Fruit fly (Drosophila melanogaster) Kc167 (cell line): ENCODE results near the gene CG13678.

ENCODE experiments used
- Myc ChIP-seq: fragments of >200 bp; optimal IDR thresholded peaks from 2 replicates; lab custom pipeline; 2017; ENCODE audit warnings: missing external identifiers
- Sin3A ChIP-seq: fragments of >200 bp; optimal IDR thresholded peaks from 2 replicates; lab custom pipeline; 2018; ENCODE audit warnings: missing external identifiers
- h ChIP-seq: fragments of >200 bp; optimal IDR thresholded peaks from 3 replicates; lab custom pipeline; 2018; ENCODE audit warnings: missing external identifiers
- insv ChIP-seq: fragments of >200 bp; optimal IDR thresholded peaks from 3 replicates; lab custom pipeline; 2018; ENCODE audit warnings: missing external identifiers
- psq ChIP-seq: fragments of >200 bp; optimal IDR thresholded peaks from 2 replicates; lab custom pipeline; 2017; ENCODE audit warnings: missing external identifiers
- ttk ChIP-seq: sonication (Bioruptor generic); optimal IDR thresholded peaks from 2 replicates; lab custom pipeline; 2017; ENCODE audit warnings: missing external identifiers

Gene CG13678

DNA sequence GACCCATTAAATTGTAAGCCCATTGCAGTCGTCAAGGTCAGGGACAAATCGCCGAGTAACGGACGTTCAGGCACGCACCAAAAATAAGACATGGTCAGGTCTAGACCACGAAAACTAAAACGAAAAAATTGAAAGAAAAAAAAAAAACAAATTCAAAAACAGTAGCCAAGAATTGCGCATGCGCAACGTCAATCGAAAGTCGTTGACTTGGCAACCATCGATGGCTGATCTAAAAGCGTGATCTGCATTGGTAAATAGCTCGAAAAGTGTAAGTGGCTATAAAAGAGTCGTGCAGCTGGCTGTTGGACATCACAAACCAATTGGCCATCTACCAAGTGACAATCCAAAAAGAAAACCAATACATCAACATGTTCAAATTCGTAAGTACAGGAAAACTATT, at the start of gene CG13678:
TSS of gene CG13678 (plus strand) at position 307 of the 400 bp plus-strand sequence.
- TF ChIP-seq ttk (lab: Kevin White, UChicago) (no peak), psq (lab: Kevin White, UChicago) (no peak)

DNA sequence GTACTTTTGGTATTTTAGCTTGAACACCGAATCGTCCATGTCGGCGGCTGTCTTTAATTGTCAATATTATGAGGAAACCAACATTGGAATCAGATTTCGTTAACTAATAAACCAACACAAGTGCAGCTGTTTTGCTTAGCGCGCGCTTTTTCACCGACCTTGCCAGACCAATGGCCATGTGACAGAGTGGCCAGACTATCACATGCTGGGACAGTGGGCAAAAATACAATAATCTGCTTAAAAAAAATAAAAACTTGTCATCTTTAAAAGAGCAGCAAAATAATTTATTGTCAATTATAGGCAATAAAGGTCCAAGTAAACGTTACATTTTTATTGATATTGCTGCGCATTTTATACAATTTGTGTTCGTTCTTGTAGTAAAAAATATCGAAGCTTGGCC, 46.1 kb upstream of the CG13678 start, which contains the start of gene RecQ4:
TSS of gene RecQ4 (minus strand) at position 161 of the 400 bp plus-strand sequence.
- no peak for TF ChIP-seq insv
- no peak for TF ChIP-seq h
- no peak for TF ChIP-seq Myc (lab: Kevin White, UChicago)
- no peak for TF ChIP-seq psq (lab: Kevin White, UChicago)
- no peak for TF ChIP-seq Sin3A (lab: Kevin White, UChicago)
- TF ChIP-seq ttk (lab: Kevin White, UChicago): no peak

DNA sequence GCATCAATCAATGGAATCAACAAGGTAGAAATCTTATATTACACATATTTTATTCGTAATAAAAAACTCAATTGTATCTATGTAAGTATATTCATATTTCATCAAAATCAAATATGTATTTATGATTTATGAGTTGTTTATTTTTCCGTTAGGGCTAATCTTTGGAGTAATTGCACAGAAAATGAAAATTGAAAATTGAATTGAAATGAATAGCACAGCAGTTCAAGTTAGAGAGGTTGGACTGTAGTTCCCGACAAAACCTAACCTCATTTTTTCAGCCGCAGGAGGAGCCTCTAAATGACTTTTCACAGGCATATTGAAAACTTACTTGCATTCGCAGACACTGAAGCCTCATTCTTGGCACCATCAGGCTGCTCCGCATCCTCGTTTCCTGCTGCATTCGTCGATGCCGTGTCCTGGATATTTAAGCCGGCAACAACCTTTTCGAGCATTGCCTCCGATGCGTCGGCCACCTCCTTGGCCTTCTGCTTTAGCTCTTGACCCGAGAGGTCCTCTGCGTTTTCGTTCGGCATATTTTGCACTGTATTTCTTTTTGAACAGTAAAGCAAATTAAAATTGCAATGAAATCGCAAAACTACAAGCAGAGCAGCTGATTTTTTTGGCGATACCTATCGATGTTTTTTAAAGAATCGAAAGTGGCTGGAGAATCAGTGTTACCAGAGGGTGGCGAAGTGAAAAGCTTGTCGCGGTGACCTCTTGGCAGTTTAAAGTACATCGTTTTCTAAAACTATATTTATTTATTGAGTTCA, 44.0 kb upstream of the CG13678 start, which contains the start of gene Nmt:
TSS of gene Nmt (minus strand) at position 635 of the 770 bp plus-strand sequence.
- no peak for TF ChIP-seq psq (lab: Kevin White, UChicago)
- TF ChIP-seq Sin3A (lab: Kevin White, UChicago): no peak
- TF ChIP-seq h: no peak
- no peak for TF ChIP-seq ttk (lab: Kevin White, UChicago)
- TF ChIP-seq Myc (lab: Kevin White, UChicago): no peak
- TF ChIP-seq insv: no peak

DNA sequence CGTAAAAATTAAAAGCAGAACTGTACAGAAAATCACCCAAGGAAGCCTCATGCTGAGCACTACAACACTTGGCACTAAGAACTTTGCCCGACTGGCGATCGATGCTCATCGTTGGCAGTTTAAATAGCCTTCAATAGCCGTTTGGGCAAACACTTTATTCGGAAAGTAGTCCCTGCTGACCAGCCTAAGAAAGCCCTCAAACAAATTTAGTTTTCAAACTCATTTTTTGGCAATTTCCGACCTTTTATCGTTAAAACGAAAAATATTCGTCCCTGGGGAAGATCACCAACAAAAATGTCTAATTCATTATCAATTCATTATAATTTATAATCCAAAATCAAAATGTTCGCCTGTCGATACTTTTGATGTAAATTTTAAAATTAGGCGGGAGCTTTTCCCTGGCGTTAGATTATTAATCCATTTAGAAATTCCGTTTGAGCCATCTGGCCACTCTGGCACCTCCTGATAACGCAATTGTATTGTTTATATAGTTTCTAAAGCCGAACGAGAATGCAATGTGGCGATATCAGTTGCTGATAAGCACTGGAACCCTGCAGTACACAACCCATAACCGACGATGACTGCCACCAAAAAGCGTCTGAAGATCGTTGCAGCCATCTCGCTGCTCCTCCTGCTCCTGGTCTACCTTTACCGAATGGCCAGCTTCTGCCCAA, 41.3 kb upstream of the CG13678 start, which contains the start of the genes mthl7 and Uxs:
TSS of gene mthl7 (minus strand) at position 51 of the 674 bp plus-strand sequence.
TSS of gene Uxs (plus strand) at position 460 of the 674 bp plus-strand sequence.
- TF ChIP-seq insv (no peak), h (no peak), Sin3A (lab: Kevin White, UChicago) (no peak), psq (lab: Kevin White, UChicago) (no peak)

DNA sequence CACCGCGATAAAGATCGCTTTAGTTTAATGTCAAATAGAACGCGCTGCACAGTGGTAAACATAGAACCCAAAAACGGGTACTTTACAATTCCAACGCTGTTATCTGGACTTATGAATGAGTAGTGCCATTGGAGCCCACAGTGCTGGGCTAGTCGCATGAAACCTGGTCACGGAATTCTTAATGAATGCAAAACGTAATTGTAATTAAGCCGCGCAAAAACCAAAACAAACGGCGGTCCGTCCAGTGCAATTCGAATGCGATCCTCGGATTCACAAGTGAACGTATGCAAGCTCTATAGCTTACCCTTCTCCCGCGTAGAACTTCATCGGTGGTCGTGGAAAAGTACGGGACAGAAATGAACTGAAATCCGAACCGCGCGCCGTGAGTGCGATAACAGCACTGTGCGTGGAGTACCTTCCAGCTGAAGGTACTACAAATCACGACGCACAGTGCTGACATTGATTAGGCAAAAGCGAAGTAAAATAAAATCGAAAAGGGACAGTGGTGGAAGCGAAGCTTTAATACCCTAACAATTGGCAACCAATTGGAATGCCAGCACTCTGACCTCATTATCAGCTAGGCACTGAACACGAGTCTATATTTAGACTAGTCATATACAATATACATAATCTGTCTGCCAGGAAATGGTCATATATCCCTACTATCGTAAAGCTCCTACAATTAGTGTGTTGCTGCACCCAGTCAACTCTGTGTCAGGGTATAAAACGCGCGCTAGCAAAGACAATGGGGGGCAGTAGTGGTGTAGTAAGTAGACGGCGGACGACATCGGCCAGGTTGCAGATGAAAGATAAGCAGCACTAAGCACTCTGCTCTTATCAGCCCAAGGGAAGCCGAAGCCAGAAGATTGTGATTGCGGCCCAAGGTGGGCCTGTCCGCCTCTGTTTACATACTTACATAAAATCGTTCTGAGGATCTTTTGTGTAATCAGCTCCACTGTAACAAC, 36.4 kb upstream of the CG13678 start:
- TF ChIP-seq h (no peak), ttk (lab: Kevin White, UChicago) (no peak), Sin3A (lab: Kevin White, UChicago) (no peak), psq (lab: Kevin White, UChicago) (no peak), Myc (lab: Kevin White, UChicago) (no peak), insv (no peak)

DNA sequence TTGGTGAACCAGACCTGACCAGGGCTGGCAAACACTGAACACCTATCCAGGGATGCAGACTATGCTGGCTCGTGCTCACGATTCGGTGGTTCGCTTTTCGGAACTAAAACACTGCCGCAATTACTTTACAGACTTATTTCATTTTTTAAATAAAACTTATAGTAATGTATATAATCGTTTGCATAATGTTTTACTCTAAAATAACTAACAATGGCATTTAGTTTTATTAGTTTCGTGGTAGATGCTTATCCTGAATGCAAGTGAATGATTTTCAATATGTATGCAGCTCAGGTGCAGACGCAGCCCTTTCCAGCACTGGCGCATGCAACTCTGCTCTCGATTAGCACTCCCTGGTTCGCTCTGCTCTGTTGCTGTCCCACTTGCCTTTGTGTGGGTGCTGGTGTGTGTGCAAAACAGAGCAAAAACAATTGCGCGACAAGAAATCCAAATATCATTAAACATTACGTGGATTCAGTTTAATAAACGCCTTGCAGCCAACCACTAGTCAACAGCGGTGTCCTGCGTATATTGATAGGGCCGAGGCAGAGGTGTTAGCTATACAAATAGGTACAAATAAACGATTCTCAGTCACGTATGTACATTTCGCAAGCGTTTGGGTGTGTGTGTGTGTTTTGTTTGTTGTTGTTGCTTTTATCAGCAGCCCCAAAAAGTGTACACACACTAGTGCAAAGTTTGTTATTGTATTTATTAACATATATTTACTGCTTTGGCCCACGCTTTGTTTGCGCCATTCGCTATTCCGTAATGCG, 35.1 kb upstream of the CG13678 start, which contains the start of the genes ERR and Atg18a:
TSS of gene ERR (minus strand) at position 45 of the 770 bp plus-strand sequence.
TSS of gene Atg18a (plus strand) at position 231 of the 770 bp plus-strand sequence.
- TF ChIP-seq h: no peak
- TF ChIP-seq ttk (lab: Kevin White, UChicago): no peak
- TF ChIP-seq insv: no peak
- TF ChIP-seq psq (lab: Kevin White, UChicago): no peak
- TF ChIP-seq Sin3A (lab: Kevin White, UChicago): no peak
- no peak for TF ChIP-seq Myc (lab: Kevin White, UChicago)

DNA sequence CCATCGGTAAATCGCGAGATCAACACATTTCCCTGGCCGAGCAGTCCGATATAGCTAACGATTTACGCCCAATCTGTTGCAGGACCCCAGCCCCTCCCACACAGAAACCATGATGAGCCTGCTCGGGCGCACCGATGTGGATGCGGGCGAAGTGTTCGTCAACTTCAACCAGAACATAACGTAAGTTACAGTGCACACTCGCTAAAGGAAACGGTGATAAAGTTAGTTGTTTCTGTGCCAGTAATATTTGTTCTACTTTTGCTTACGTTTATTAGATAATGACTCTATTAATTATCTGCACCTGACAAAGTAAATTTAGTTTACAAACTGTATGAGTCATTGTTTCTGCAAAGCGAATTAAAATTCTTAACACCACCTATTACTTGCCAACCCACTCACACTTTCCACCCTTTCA, 34.5 kb upstream of the CG13678 start:
- TF ChIP-seq insv: no peak
- TF ChIP-seq Sin3A (lab: Kevin White, UChicago): no peak
- no peak for TF ChIP-seq ttk (lab: Kevin White, UChicago)
- TF ChIP-seq psq (lab: Kevin White, UChicago): no peak
- TF ChIP-seq h: no peak
- no peak for TF ChIP-seq Myc (lab: Kevin White, UChicago)

DNA sequence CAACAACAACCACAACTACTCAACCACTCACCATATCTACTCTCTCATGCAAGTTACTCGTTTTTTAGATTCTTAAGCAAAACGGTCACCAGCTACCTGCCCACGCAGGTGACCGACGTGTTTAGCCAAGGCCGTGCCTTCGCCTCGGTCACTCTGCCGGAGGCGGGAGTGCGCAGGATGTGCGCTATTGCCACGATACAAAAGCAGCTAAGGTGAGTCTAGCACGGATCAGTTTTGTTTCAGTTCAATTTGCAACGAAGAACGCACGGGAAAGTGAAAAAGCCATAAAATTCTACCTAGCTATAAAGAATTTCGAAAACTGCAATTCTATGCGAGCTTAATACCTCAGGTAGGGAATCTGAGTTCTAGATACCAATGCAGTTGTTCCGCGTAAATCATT, 32.7 kb upstream of the CG13678 start:
- TF ChIP-seq insv: no peak
- no peak for TF ChIP-seq ttk (lab: Kevin White, UChicago)
- no peak for TF ChIP-seq Sin3A (lab: Kevin White, UChicago)
- no peak for TF ChIP-seq Myc (lab: Kevin White, UChicago)
- TF ChIP-seq psq (lab: Kevin White, UChicago): no peak
- TF ChIP-seq h: no peak

DNA sequence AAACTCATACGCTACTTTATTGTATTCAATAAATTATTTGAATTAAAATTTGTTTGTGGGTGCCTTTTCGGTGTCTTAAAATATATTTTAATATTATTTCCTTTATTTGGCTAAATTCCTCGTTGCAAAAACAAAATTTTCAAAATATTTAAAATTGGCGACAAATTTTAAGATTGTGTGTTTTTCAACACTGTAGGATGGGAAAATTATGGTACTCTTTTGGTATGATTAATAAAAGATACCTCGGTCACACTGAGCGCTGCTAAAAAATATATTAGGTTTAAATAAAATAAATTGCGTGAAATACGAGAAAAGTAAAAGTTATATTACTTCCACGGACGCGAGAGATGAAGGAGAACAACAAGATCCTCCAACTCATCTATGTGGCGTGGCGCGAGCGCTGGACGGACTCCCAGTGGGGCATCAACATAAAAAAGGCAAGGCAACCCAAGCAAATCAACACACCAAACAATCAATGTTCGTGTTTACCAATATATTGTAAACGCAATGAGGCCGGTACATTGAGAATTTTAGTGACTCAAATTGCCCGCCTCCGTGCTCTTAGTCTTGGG, 30.8 kb upstream of the CG13678 start, which contains the start of gene MED24:
TSS of gene MED24 (plus strand) at position 229 of the 572 bp plus-strand sequence.
- TF ChIP-seq ttk (lab: Kevin White, UChicago) (no peak), insv (no peak), Myc (lab: Kevin White, UChicago) (no peak), h (no peak), psq (lab: Kevin White, UChicago) (no peak), Sin3A (lab: Kevin White, UChicago) (no peak)

DNA sequence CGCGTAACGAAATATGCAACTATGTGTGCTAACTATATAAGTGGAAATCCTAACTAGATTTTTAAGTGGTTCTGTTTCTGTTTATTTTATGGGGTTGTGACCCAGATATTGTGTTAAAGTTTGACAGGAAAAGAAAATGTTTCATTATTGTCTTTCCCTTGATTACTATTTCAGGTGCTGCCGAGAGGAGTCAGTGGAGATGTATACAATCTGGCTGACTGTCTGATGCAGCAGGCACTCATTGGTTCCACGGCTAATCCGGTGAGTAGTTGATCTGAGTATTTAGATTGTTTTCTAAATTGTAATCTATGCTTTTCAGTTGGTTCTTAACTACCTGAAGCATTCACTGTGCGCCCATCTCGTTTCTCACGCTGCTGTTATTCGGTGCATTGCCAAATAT, 28.9 kb upstream of the CG13678 start, which contains the start of gene CG7387:
TSS of gene CG7387 (minus strand) at position 101 of the 400 bp plus-strand sequence.
- TF ChIP-seq insv: no peak
- TF ChIP-seq h: no peak
- TF ChIP-seq ttk (lab: Kevin White, UChicago): no peak
- no peak for TF ChIP-seq psq (lab: Kevin White, UChicago)
- no peak for TF ChIP-seq Myc (lab: Kevin White, UChicago)
- no peak for TF ChIP-seq Sin3A (lab: Kevin White, UChicago)
